Fruit fly (Drosophila melanogaster): ENCODE results near the gene Cp15.

Gene Cp15

DNA sequence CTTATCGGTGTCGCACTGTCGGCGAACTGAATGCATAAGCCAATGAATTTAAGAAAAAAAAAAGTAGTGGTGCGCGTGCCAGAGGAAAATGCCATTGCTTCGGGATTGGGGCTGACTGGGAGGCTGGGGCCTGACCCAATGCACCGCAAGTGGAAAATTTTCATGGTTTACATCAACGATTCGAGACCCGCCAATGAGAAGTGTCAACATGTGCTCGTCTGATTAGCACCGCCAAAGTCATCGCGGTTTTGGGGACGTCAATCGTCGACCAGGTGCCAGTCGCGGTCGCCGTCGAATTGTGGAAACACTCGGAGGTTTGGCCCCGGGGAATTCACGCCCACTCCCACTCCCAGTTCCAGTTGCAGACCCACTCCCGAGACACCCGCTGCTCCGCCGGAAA, 44.5 kb upstream of the Cp15 start (continued):
- TF ChIP-seq B-H1 (GFP tag; IDR thresholded peaks at IDR 0.05) = no peak
- TF ChIP-seq org-1 (GFP tag; optimal IDR thresholded peaks at IDR 0.05) = peak; percentile 31
- TF ChIP-seq CG14965 (GFP tag; optimal IDR thresholded peaks at IDR 0.05; ENCODE audit: borderline replicate concordance) = no peak
- peak; percentile 52 for TF ChIP-seq CG6813 (GFP tag; optimal IDR thresholded peaks at IDR 0.05)
- TF ChIP-seq fru (optimal IDR thresholded peaks at IDR 0.05) = no peak
- no peak for TF ChIP-seq Dad (GFP tag; optimal IDR thresholded peaks at IDR 0.05)
- no peak for TF ChIP-seq CG12391 (tag; optimal IDR thresholded peaks at IDR 0.05)
- TF ChIP-seq tx (GFP tag; optimal IDR thresholded peaks at IDR 0.05) = no peak
- no peak for TF ChIP-seq CG12299 (tag; optimal IDR thresholded peaks at IDR 0.05)
- no peak for TF ChIP-seq hth (optimal IDR thresholded peaks at IDR 0.05)
- TF ChIP-seq CG3281 (GFP tag; optimal IDR thresholded peaks at IDR 0.05) = peak; percentile 31
- no peak for TF ChIP-seq CG3838 (GFP tag; optimal IDR thresholded peaks at IDR 0.05)
- TF ChIP-seq cato (GFP tag; optimal IDR thresholded peaks at IDR 0.05; ENCODE audit: borderline replicate concordance) = no peak
- peak; percentile 27; the same call in 1 of the 2 replicates for TF ChIP-seq CG6689 (GFP tag; IDR thresholded peaks at IDR 0.05)
- no peak for TF ChIP-seq D (optimal IDR thresholded peaks at IDR 0.05)
- peak; percentile 7 for TF ChIP-seq D (GFP tag; optimal IDR thresholded peaks at IDR 0.05)
- no peak for TF ChIP-seq Sry-δ (GFP tag; optimal IDR thresholded peaks at IDR 0.05)
- TF ChIP-seq sob (GFP tag; IDR thresholded peaks at IDR 0.05) = 0 out of 2 replicates have a peak, but pooled peaks have one; percentile 35
- TF ChIP-seq Hr3 (GFP tag; optimal IDR thresholded peaks at IDR 0.05) = no peak
- TF ChIP-seq kah (GFP tag; optimal IDR thresholded peaks at IDR 0.05) = no peak
- no peak for TF ChIP-seq bowl (GFP tag; IDR thresholded peaks at IDR 0.05)
- peak; percentile 47 for TF ChIP-seq Hmr (GFP tag; optimal IDR thresholded peaks at IDR 0.05)
- TF ChIP-seq nmo (GFP tag; optimal IDR thresholded peaks at IDR 0.05) = no peak
- TF ChIP-seq CG7372 (GFP tag; IDR thresholded peaks at IDR 0.05) = no peak
- TF ChIP-seq gcm2 (GFP tag; optimal IDR thresholded peaks at IDR 0.05) = no peak
- no peak for TF ChIP-seq mam (GFP tag; optimal IDR thresholded peaks at IDR 0.05)
- 0 out of 3 replicates have a peak, but pooled peaks have one; percentile 54 for TF ChIP-seq CG6175 (GFP tag; IDR thresholded peaks at IDR 0.05)
- TF ChIP-seq CG30403 (GFP tag; optimal IDR thresholded peaks at IDR 0.05) = no peak
- TF ChIP-seq CG16813 (GFP tag; IDR thresholded peaks at IDR 0.05; ENCODE audit: partially characterized antibody) = no peak
- TF ChIP-seq CG12219 (GFP tag; optimal IDR thresholded peaks at IDR 0.05) = no peak
- TF ChIP-seq CG10209 (GFP tag; optimal IDR thresholded peaks at IDR 0.05) = peak; percentile 53
- TF ChIP-seq zfh2 (GFP tag; optimal IDR thresholded peaks at IDR 0.05) = no peak
- peak; percentile 34; the same call in 1 of the 2 replicates for TF ChIP-seq seq (GFP tag; IDR thresholded peaks at IDR 0.05)
- TF ChIP-seq nau (GFP tag; optimal IDR thresholded peaks at IDR 0.05) = peak; percentile 66
- TF ChIP-seq Ets65A (GFP tag) = no peak
- no peak for TF ChIP-seq yki (optimal IDR thresholded peaks at IDR 0.05)
- no peak for TF ChIP-seq da (GFP tag; optimal IDR thresholded peaks at IDR 0.05)
- peak; percentile 67 for TF ChIP-seq wek (GFP tag; optimal IDR thresholded peaks at IDR 0.05)
- no peak for TF ChIP-seq sc (optimal IDR thresholded peaks at IDR 0.05)
- no peak for TF ChIP-seq sc (GFP tag; optimal IDR thresholded peaks at IDR 0.05)
- TF ChIP-seq caup (GFP tag; optimal IDR thresholded peaks at IDR 0.05; ENCODE audit: severe bottlenecking) = peak; percentile 3
- no peak for TF ChIP-seq Bgb (GFP tag; IDR thresholded peaks at IDR 0.05; ENCODE audit: partially characterized antibody)
- no peak for TF ChIP-seq CG3163 (GFP tag; optimal IDR thresholded peaks at IDR 0.05)
- TF ChIP-seq chif (GFP tag; optimal IDR thresholded peaks at IDR 0.05) = no peak
- TF ChIP-seq CG10565 (GFP tag; optimal IDR thresholded peaks at IDR 0.05) = no peak
- TF ChIP-seq NC2α (GFP tag; optimal IDR thresholded peaks at IDR 0.05) = no peak
- TF ChIP-seq bab2 (GFP tag; optimal IDR thresholded peaks at IDR 0.05) = peak; percentile 2
- no peak for TF ChIP-seq al (GFP tag; IDR thresholded peaks at IDR 0.05)
- TF ChIP-seq her (GFP tag; optimal IDR thresholded peaks at IDR 0.05) = no peak
- no peak for TF ChIP-seq gfzf (GFP tag; optimal IDR thresholded peaks at IDR 0.05)
- no peak for TF ChIP-seq unpg (GFP tag; optimal IDR thresholded peaks at IDR 0.05)
- peak; percentile 60 for TF ChIP-seq CG18599 (GFP tag; optimal IDR thresholded peaks at IDR 0.05)
- TF ChIP-seq CG30431 (GFP tag; optimal IDR thresholded peaks at IDR 0.05) = no peak

Data from whole organism, embryonic.